Worm (Caenorhabditis elegans) whole organism, L3 larva: ENCODE measurements around the gene T28C12.15.

ENCODE experiments used
- ZK546.5 ChIP-seq: sonication (generic microtip); optimal IDR thresholded peaks from 2 replicates; lab custom pipeline; 2017; ENCODE audit warnings: missing biosample characterization, missing genetic modification characterization
- aly-2 ChIP-seq: fragments of 150-350 bp; optimal IDR thresholded peaks from 2 replicates; lab custom pipeline; 2014; ENCODE audit warnings: missing biosample characterization, missing genetic modification characterization
- ceh-16 ChIP-seq: sonication (generic microtip); optimal IDR thresholded peaks from 2 replicates; lab custom pipeline; 2017; ENCODE audit warnings: missing biosample characterization, missing genetic modification characterization
- ceh-28 ChIP-seq: fragments of 150-350 bp; optimal IDR thresholded peaks from 2 replicates; lab custom pipeline; 2014; ENCODE audit warnings: missing biosample characterization, missing genetic modification reagents, missing genetic modification characterization
- ceh-9 ChIP-seq: sonication (generic microtip); optimal IDR thresholded peaks from 2 replicates; lab custom pipeline; 2018; ENCODE audit warnings: missing biosample characterization, missing genetic modification characterization
- elt-1 ChIP-seq: fragments of 150-350 bp; optimal IDR thresholded peaks from 2 replicates; lab custom pipeline; 2014; ENCODE audit warnings: missing biosample characterization, missing genetic modification characterization
- elt-2 ChIP-seq: sonication (generic microtip); optimal IDR thresholded peaks from 2 replicates; lab custom pipeline; 2016; ENCODE audit warnings: missing genetic modification reagents, mild to moderate bottlenecking, missing genetic modification characterization, missing compliant biosample characterization
- elt-3 ChIP-seq, 3 experiments: fragments of 150-350 bp in 1 of 3; sonication (generic microtip) in 2 of 3; optimal IDR thresholded peaks; 2 replicates in 2 of 3; 4 replicates in 1 of 3; lab custom pipeline; 2014 to 2017; ENCODE audit warnings: missing biosample characterization in 3 of 3, missing genetic modification characterization in 3 of 3
- eor-1 ChIP-seq, 2 experiments: fragments of 150-350 bp; optimal IDR thresholded peaks; 2 replicates each; lab custom pipeline; 2014 to 2018; ENCODE audit warnings: missing biosample characterization in 2 of 2, missing genetic modification characterization in 2 of 2
- fkh-10 ChIP-seq: sonication (generic microtip); optimal IDR thresholded peaks from 2 replicates; lab custom pipeline; 2017; ENCODE audit warnings: missing biosample characterization, missing genetic modification reagents, missing genetic modification characterization
- fkh-2 ChIP-seq: fragments of 150-350 bp; optimal IDR thresholded peaks from 2 replicates; lab custom pipeline; 2014; ENCODE audit warnings: missing biosample characterization, missing genetic modification reagents, missing genetic modification characterization
- fos-1 ChIP-seq: fragments of 150-350 bp; optimal IDR thresholded peaks from 2 replicates; lab custom pipeline; 2014; ENCODE audit warnings: missing biosample characterization, missing genetic modification characterization
- hmg-11 ChIP-seq: sonication (generic microtip); optimal IDR thresholded peaks from 2 replicates; lab custom pipeline; 2016; ENCODE audit warnings: missing genetic modification characterization, missing compliant biosample characterization
- jun-1 ChIP-seq: fragments of 150-350 bp; optimal IDR thresholded peaks from 2 replicates; lab custom pipeline; 2014; ENCODE audit warnings: missing biosample characterization, missing genetic modification reagents, missing genetic modification characterization
- lin-39 ChIP-seq: fragments of 150-350 bp; optimal IDR thresholded peaks from 2 replicates; lab custom pipeline; 2018; ENCODE audit warnings: missing biosample characterization, missing genetic modification reagents, missing genetic modification characterization
- lsy-12 ChIP-seq: sonication (generic microtip); optimal IDR thresholded peaks from 2 replicates; lab custom pipeline; 2016; ENCODE audit warnings: mild to moderate bottlenecking, missing genetic modification characterization, missing compliant biosample characterization
- mdl-1 ChIP-seq: fragments of 150-350 bp; optimal IDR thresholded peaks from 2 replicates; lab custom pipeline; 2014; ENCODE audit warnings: missing biosample characterization, missing genetic modification characterization
- mml-1 ChIP-seq: fragments of 150-350 bp; sonication (generic microtip); optimal IDR thresholded peaks from 3 replicates; lab custom pipeline; 2014; ENCODE audit warnings: missing biosample characterization, missing genetic modification characterization
- nhr-12 ChIP-seq: fragments of 150-350 bp; optimal IDR thresholded peaks from 2 replicates; lab custom pipeline; 2014; ENCODE audit warnings: missing biosample characterization, missing genetic modification characterization
- nhr-23 ChIP-seq: fragments of 150-350 bp; optimal IDR thresholded peaks from 2 replicates; lab custom pipeline; 2014; ENCODE audit warnings: missing biosample characterization, missing genetic modification reagents, missing genetic modification characterization
- nhr-25 ChIP-seq: sonication (generic microtip); optimal IDR thresholded peaks from 2 replicates; lab custom pipeline; 2017; ENCODE audit warnings: missing biosample characterization, missing genetic modification characterization
- nhr-28 ChIP-seq: fragments of 150-350 bp; optimal IDR thresholded peaks from 2 replicates; lab custom pipeline; 2014; ENCODE audit warnings: missing biosample characterization, missing genetic modification characterization
- nhr-43 ChIP-seq: sonication (generic microtip); optimal IDR thresholded peaks from 2 replicates; lab custom pipeline; 2016; ENCODE audit warnings: mild to moderate bottlenecking, missing genetic modification characterization, missing compliant biosample characterization; ENCODE audit not compliant: poor library complexity, severe bottlenecking
- nhr-67 ChIP-seq: fragments of 150-350 bp; optimal IDR thresholded peaks from 2 replicates; lab custom pipeline; 2014; ENCODE audit warnings: missing biosample characterization, missing genetic modification characterization
- nhr-77 ChIP-seq: fragments of 150-350 bp; optimal IDR thresholded peaks from 2 replicates; lab custom pipeline; 2014; ENCODE audit warnings: missing biosample characterization, missing genetic modification characterization
- pha-4 ChIP-seq: fragments of 150-350 bp; optimal IDR thresholded peaks from 2 replicates; lab custom pipeline; 2014; ENCODE audit warnings: missing biosample characterization, missing genetic modification reagents, missing genetic modification characterization
- pqm-1 ChIP-seq: fragments of 150-350 bp; optimal IDR thresholded peaks from 2 replicates; lab custom pipeline; 2017; ENCODE audit warnings: missing biosample characterization, missing genetic modification characterization, inconsistent platforms
- sea-2 ChIP-seq: fragments of 150-350 bp; sonication (generic microtip); optimal IDR thresholded peaks from 4 replicates; lab custom pipeline; 2014; ENCODE audit warnings: missing biosample characterization, missing genetic modification reagents, missing genetic modification characterization
- snpc-4 ChIP-seq: fragments of 150-350 bp; optimal IDR thresholded peaks from 2 replicates; lab custom pipeline; 2014; ENCODE audit warnings: missing biosample characterization, missing genetic modification characterization
- tbx-2 ChIP-seq: sonication (generic microtip); optimal IDR thresholded peaks from 2 replicates; lab custom pipeline; 2016; ENCODE audit warnings: mild to moderate bottlenecking, missing genetic modification characterization, missing compliant biosample characterization
- zag-1 ChIP-seq: fragments of 150-350 bp; optimal IDR thresholded peaks from 2 replicates; lab custom pipeline; 2014; ENCODE audit warnings: missing biosample characterization, missing genetic modification characterization

The T28C12.15 gene

ce11 chrV:6321733-6322198, at the start of gene T28C12.15:
Gene T28C12.15, minus strand, starts transcription at chrV:6321783.
- TF ChIP-seq pqm-1 (tag; lab: Kevin White, UChicago) (no peak), pha-4 (tag; lab: Kevin White, UChicago) (no peak), mml-1 (tag; lab: Kevin White, UChicago) (no peak), mdl-1 (tag; lab: Kevin White, UChicago) (no peak), zag-1 (tag; lab: Kevin White, UChicago) (no peak), ceh-28 (no peak), snpc-4 (tag; lab: Kevin White, UChicago) (no peak), nhr-23 (no peak), aly-2 (tag; lab: Kevin White, UChicago) (no peak), nhr-67 (tag; lab: Kevin White, UChicago) (no peak), nhr-28 (no peak), fos-1 (tag; lab: Kevin White, UChicago) (no peak), elt-1 (tag; lab: Kevin White, UChicago) (no peak), lsy-12 (tag; lab: Kevin White, UChicago) (no peak), hmg-11 (tag; lab: Kevin White, UChicago) (no peak), nhr-12 (tag; lab: Kevin White, UChicago) (no peak), nhr-77 (tag; lab: Kevin White, UChicago) (no peak), eor-1 (tag; optimal IDR thresholded peaks at IDR 0.05; lab: Kevin White, UChicago) (no peak)

ce11 chrV:6368494-6368893, 46.9 kb upstream of the T28C12.15 start:
- TF ChIP-seq mdl-1 (tag; lab: Kevin White, UChicago) (no peak), elt-3 (tag; optimal IDR thresholded peaks at IDR 0.05; lab: Kevin White, UChicago) (peak in 1 of 3 experiments; percentile 24), jun-1 (tag; lab: Kevin White, UChicago) (no peak), ceh-9 (tag; lab: Kevin White, UChicago) (no peak), sea-2 (GFP tag; lab: Kevin White, UChicago) (no peak)

- no peak for TF ChIP-seq aly-2 (tag; lab: Kevin White, UChicago)
- peak; percentile 23 for TF ChIP-seq nhr-25 (tag; lab: Kevin White, UChicago)
- peak; percentile 2 for TF ChIP-seq nhr-43 (tag; lab: Kevin White, UChicago)
- peak; percentile 19 for TF ChIP-seq elt-2 (tag; lab: Kevin White, UChicago)
- peak; percentile 24 for TF ChIP-seq pha-4 (tag; lab: Kevin White, UChicago)
- TF ChIP-seq pqm-1 (tag; lab: Kevin White, UChicago) = peak; percentile 72
- no peak for TF ChIP-seq elt-1 (tag; lab: Kevin White, UChicago)
Observed at ce11 chrV:6365597-6365996, 44.0 kb upstream of the T28C12.15 start, which contains the start of gene cest-33. Gene cest-33, minus strand, starts transcription at chrV:6365671.

ce11 chrV:6364806-6365205, 43.2 kb upstream of the T28C12.15 start:
- TF ChIP-seq fkh-10 (no peak), sea-2 (GFP tag; lab: Kevin White, UChicago) (no peak), elt-2 (tag; lab: Kevin White, UChicago) (peak; percentile 51), pqm-1 (tag; lab: Kevin White, UChicago) (peak; percentile 13), eor-1 (tag; optimal IDR thresholded peaks at IDR 0.05; lab: Kevin White, UChicago) (no peak), ZK546.5 (no peak)
- TF ChIP-seq, all 47 proteins: peak for 2

DNA sequence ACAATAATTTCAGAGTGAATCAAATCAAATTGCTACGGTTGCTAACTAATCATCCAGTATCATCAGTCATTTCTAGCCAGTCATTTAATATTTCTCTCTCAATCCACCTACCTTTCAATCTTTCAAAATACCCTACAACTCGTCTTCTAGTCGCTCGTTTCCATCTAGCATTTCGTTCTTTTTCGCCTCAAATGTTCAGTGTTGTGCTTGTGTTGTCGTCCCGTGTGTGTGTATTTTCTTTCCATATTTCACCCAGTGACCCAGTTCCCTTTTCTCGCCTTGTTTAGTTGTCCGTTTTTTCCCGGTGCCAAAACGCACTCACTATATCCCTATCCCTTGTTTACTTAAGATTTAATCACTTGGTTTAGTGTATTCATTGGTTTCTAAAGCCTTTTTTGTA, 40.1 kb upstream of the T28C12.15 start:
- peak; percentile 6 for TF ChIP-seq pha-4 (tag; lab: Kevin White, UChicago)
- TF ChIP-seq ceh-16 (tag; lab: Kevin White, UChicago) = no peak

DNA sequence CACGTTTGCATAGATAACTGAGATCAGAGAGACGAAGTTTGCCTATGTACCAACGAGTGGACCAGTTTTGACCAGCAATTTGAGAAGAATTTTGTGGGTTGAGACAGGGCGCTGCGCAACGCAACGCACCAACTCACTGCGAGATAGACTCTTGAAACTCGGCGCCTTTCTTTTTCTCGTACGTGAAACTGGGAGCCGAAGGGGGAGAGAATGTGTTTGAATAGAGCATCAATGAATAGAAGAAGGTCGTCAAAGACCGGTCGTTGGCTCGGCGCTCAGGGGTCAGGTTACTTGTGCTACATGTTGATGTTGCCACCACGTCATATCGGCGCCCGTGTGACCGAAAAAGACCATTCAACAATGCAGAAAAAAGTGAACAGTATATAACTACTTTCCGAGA, 37.9 kb upstream of the T28C12.15 start:
- no peak for TF ChIP-seq fkh-2 (tag; lab: Kevin White, UChicago)
- peak; percentile 83 for TF ChIP-seq pha-4 (tag; lab: Kevin White, UChicago)

ce11 chrV:6358709-6359108, 37.1 kb upstream of the T28C12.15 start:
- TF ChIP-seq ceh-9 (tag; lab: Kevin White, UChicago) = no peak
- TF ChIP-seq fos-1 (tag; lab: Kevin White, UChicago) = no peak
- peak; percentile 80 for TF ChIP-seq pha-4 (tag; lab: Kevin White, UChicago)
- TF ChIP-seq aly-2 (tag; lab: Kevin White, UChicago) = no peak
- TF ChIP-seq zag-1 (tag; lab: Kevin White, UChicago) = no peak
- TF ChIP-seq lin-39 = no peak
- TF ChIP-seq tbx-2 = no peak
